Worm (Caenorhabditis elegans): ENCODE results near the gene pcm-1.

Gene pcm-1

DNA sequence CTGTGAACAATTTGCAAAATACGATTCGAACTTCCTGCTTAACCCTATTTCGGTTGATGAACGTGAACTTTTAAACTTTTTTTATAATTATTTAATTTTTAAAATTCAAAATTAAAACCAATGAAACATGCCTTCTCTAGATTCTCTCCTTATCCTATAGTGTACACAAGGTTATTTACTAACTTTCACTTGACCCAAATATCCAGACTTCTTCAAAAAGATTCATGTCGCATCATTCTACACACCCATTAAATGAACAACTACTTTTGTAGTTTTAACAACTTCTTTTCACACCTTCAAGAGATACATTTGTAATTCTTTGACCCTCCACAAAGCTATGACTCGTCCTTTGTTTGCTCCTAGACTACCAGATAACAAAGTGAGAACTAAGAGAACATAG is 19.0 kb upstream of the pcm-1 start:
- TF ChIP-seq R02D3.7 (tag; optimal IDR thresholded peaks at IDR 0.05), result no peak
- no peak for TF ChIP-seq F13H6.1 (tag; optimal IDR thresholded peaks at IDR 0.05)

DNA sequence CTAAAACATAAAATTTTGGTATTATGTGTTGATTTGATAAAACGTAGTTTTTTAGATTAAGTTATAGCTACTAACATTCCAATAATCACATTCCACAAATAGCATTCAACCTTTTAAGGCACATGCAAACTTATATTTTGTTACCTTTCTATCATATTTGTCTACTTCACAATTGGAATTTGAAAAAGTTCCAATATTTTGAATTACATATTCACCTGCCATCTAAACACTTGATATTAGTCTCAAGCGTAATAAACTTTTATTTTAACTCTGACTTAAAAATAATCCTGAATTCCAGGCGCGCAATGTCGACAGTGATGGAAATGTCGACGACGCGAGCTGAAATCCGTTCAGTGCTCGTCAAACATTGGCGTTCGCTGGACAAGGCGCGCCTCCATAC is 12.0 kb upstream of the pcm-1 start, which contains the start of gene acy-2:
Gene acy-2 (plus strand): TSS at position 301 of the 400 bp plus-strand sequence.
- TF ChIP-seq ztf-1 (GFP tag; conservative IDR thresholded peaks at IDR 0.05), result no peak
- no peak for TF ChIP-seq sma-9 (GFP tag; optimal IDR thresholded peaks at IDR 0.05)
- no peak for TF ChIP-seq sma-9 (tag; optimal IDR thresholded peaks at IDR 0.05)
- TF ChIP-seq crh-2 (tag; optimal IDR thresholded peaks at IDR 0.05), result no peak
- no peak for TF ChIP-seq zag-1 (tag; optimal IDR thresholded peaks at IDR 0.05)
- no peak for TF ChIP-seq elt-1 (tag; optimal IDR thresholded peaks at IDR 0.05)
- TF ChIP-seq ztf-11 (tag; optimal IDR thresholded peaks at IDR 0.05), result no peak
- TF ChIP-seq aly-2 (tag; optimal IDR thresholded peaks at IDR 0.05), result no peak
- TF ChIP-seq nhr-129 (tag; optimal IDR thresholded peaks at IDR 0.05), result no peak
- TF ChIP-seq unc-55 (GFP tag; optimal IDR thresholded peaks at IDR 0.05), result no peak
- TF ChIP-seq elt-3 (tag; optimal IDR thresholded peaks at IDR 0.05), result no peak

DNA sequence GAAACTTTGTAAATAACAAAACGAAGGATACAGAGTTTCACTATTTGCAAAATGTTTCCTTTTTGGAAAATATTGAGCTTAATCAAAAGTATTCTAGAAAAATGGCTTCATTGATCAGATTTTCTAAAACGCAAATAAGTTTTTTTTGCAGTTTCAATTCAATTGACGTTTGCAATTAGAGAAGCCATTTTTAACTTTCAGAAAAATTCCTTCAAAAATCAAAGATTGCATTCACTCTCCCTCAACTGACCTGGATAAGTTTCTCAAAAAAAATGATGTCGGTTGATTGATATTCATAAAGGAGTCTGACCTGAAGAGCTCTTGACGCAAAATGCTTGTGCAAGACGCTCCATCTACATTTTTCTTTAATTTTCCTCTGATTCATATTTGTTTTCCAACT is 10.0 kb upstream of the pcm-1 start:
- TF ChIP-seq F13H6.1 (tag; optimal IDR thresholded peaks at IDR 0.05), result no peak
- TF ChIP-seq zag-1 (tag; optimal IDR thresholded peaks at IDR 0.05), result no peak
- no peak for TF ChIP-seq sma-9 (GFP tag; optimal IDR thresholded peaks at IDR 0.05)
- no peak for TF ChIP-seq sma-9 (tag; optimal IDR thresholded peaks at IDR 0.05)
- TF ChIP-seq fos-1 (tag; optimal IDR thresholded peaks at IDR 0.05), result no peak
- no peak for TF ChIP-seq lin-13 (GFP tag; optimal IDR thresholded peaks at IDR 0.05)
- no peak for TF ChIP-seq snpc-4 (tag; optimal IDR thresholded peaks at IDR 0.05)
- TF ChIP-seq lsy-2 (tag; optimal IDR thresholded peaks at IDR 0.05), result no peak
- TF ChIP-seq egl-27 (tag; optimal IDR thresholded peaks at IDR 0.05), result no peak
- TF ChIP-seq unc-39 (tag; optimal IDR thresholded peaks at IDR 0.05), result no peak
- TF ChIP-seq nhr-237 (tag; optimal IDR thresholded peaks at IDR 0.05), result no peak
- no peak for TF ChIP-seq ama-1 (optimal IDR thresholded peaks at IDR 0.05)
- no peak for TF ChIP-seq nhr-11 (tag; optimal IDR thresholded peaks at IDR 0.05)
- TF ChIP-seq nhr-23 (tag; optimal IDR thresholded peaks at IDR 0.05), result no peak
- TF ChIP-seq nhr-6 (tag; optimal IDR thresholded peaks at IDR 0.05), result no peak
- TF ChIP-seq sma-3 (GFP tag; optimal IDR thresholded peaks at IDR 0.05), result no peak
- no peak for TF ChIP-seq ZK546.5 (tag; optimal IDR thresholded peaks at IDR 0.05)
- TF ChIP-seq sem-4 (tag; optimal IDR thresholded peaks at IDR 0.05), result no peak
- no peak for TF ChIP-seq gmeb-1 (tag; optimal IDR thresholded peaks at IDR 0.05)
- no peak for TF ChIP-seq R02D3.7 (tag; optimal IDR thresholded peaks at IDR 0.05)
- TF ChIP-seq nhr-12 (tag; optimal IDR thresholded peaks at IDR 0.05), result no peak

DNA sequence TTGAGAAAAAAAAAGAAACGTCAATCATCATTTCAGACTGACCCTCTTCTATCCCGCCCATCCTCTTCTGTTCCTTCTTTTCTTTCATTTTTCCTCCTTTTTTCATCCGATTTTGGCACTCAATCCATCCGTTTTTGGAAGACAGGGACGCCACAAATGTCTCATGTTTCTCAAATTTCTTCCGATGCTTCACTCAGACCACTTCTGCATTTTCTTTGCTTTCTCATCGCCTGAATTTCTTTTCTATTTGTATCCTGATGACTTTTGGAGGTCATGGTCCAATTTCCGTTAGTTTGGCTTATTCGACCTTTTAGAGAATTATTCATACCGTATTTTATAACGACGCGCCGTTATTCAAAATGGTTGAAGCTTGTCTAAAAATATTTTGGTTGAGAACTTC is 8.9 kb upstream of the pcm-1 start:
- no peak for TF ChIP-seq sma-9 (GFP tag; optimal IDR thresholded peaks at IDR 0.05)
- TF ChIP-seq sma-9 (tag; optimal IDR thresholded peaks at IDR 0.05), result no peak
- no peak for TF ChIP-seq ztf-4 (tag; optimal IDR thresholded peaks at IDR 0.05)
- no peak for TF ChIP-seq F13H6.1 (tag; optimal IDR thresholded peaks at IDR 0.05)
- no peak for TF ChIP-seq ceh-82 (tag; optimal IDR thresholded peaks at IDR 0.05)
- no peak for TF ChIP-seq snpc-4 (tag; optimal IDR thresholded peaks at IDR 0.05)
- TF ChIP-seq nhr-25 (tag; optimal IDR thresholded peaks at IDR 0.05), result no peak
- TF ChIP-seq nhr-11 (tag; optimal IDR thresholded peaks at IDR 0.05), result no peak
- no peak for TF ChIP-seq mbf-1 (tag; optimal IDR thresholded peaks at IDR 0.05)
- no peak for TF ChIP-seq mab-5 (tag; optimal IDR thresholded peaks at IDR 0.05)
- no peak for TF ChIP-seq C34F6.9 (tag; optimal IDR thresholded peaks at IDR 0.05)
- TF ChIP-seq peb-1 (tag; optimal IDR thresholded peaks at IDR 0.05), result no peak
- TF ChIP-seq lin-13 (GFP tag; optimal IDR thresholded peaks at IDR 0.05), result no peak
- no peak for TF ChIP-seq ztf-11 (tag; optimal IDR thresholded peaks at IDR 0.05)
- TF ChIP-seq nhr-21 (tag; optimal IDR thresholded peaks at IDR 0.05), result no peak
- no peak for TF ChIP-seq ama-1 (optimal IDR thresholded peaks at IDR 0.05)
- no peak for TF ChIP-seq ztf-1 (GFP tag; conservative IDR thresholded peaks at IDR 0.05)

DNA sequence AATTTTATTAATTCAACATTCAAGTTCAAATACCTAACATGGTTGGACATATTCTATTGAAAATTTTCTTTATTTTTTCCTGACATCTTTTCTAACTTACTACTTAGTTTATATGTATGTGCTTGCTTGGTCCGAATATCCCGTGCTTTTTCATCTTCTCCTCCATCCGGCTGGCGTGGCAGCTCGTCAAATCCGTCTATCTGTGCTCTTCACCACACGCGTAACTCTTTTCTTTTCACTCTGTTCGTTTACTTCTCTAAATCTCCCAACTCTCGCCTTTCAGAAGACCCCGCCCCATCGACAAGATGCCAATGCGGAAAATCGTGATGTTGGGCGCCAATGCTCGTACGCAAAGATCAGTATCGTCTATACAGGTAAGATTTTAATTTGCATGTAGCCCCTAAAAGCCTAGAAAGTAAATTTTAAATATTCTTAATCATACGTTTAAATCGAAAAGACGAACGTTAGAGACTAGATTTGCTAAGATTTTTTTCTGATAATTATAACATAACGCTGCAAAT is 1.0 kb upstream of the pcm-1 start:
- TF ChIP-seq zag-1 (tag; optimal IDR thresholded peaks at IDR 0.05), result peak; percentile 21
- TF ChIP-seq nhr-12 (tag; optimal IDR thresholded peaks at IDR 0.05), result no peak
- TF ChIP-seq C34F6.9 (tag; optimal IDR thresholded peaks at IDR 0.05), result peak; percentile 58
- peak in 1 of 2 experiments; percentile 21 for TF ChIP-seq lsy-2 (tag; optimal IDR thresholded peaks at IDR 0.05)
- no peak for TF ChIP-seq egl-27 (tag; optimal IDR thresholded peaks at IDR 0.05)
- no peak for TF ChIP-seq nhr-6 (tag; optimal IDR thresholded peaks at IDR 0.05)
- TF ChIP-seq unc-55 (GFP tag; optimal IDR thresholded peaks at IDR 0.05), result peak; percentile 23
- no peak for TF ChIP-seq lin-11 (tag; optimal IDR thresholded peaks at IDR 0.05)
- no peak for TF ChIP-seq elt-1 (tag; optimal IDR thresholded peaks at IDR 0.05)
- TF ChIP-seq ZK546.5 (tag; optimal IDR thresholded peaks at IDR 0.05), result no peak
- no peak for TF ChIP-seq aly-2 (tag; optimal IDR thresholded peaks at IDR 0.05)
- peak; percentile 13 for TF ChIP-seq F13H6.1 (tag; optimal IDR thresholded peaks at IDR 0.05)
- peak; percentile 22 for TF ChIP-seq sma-9 (GFP tag; optimal IDR thresholded peaks at IDR 0.05)
- no peak for TF ChIP-seq sma-9 (tag; optimal IDR thresholded peaks at IDR 0.05)
- no peak for TF ChIP-seq gmeb-1 (tag; optimal IDR thresholded peaks at IDR 0.05)
- TF ChIP-seq dmd-4 (tag; optimal IDR thresholded peaks at IDR 0.05), result no peak
- TF ChIP-seq nhr-11 (tag; optimal IDR thresholded peaks at IDR 0.05), result no peak
- peak; percentile 52 for TF ChIP-seq crh-2 (tag; optimal IDR thresholded peaks at IDR 0.05)
- no peak for TF ChIP-seq Y55F3AM.14 (GFP tag; optimal IDR thresholded peaks at IDR 0.05)
